Worm (Caenorhabditis elegans) whole organism, late embryonic: ENCODE results near the gene F53A2.3.
A peak's percentile ranks its signal among the peaks of the same experiment; 100 is the strongest.
"Not testable (repeated sequence)": the region's sequence is repeated elsewhere in the genome, so short reads cannot be mapped to it uniquely, and the experiment has no call there.

Experiments used
- C08G9.2 ChIP-seq: sonication (generic microtip); optimal IDR thresholded peaks from 2 replicates; lab custom pipeline; 2016; ENCODE audit warnings: mild to moderate bottlenecking, missing genetic modification characterization, moderate library complexity, missing compliant biosample characterization
- F13H6.1 ChIP-seq: sonication (generic microtip); optimal IDR thresholded peaks from 2 replicates; lab custom pipeline; 2016; ENCODE audit warnings: missing genetic modification characterization, missing compliant biosample characterization
- ahr-1 ChIP-seq: sonication (generic microtip); optimal IDR thresholded peaks from 2 replicates; lab custom pipeline; 2016; ENCODE audit warnings: missing genetic modification characterization, missing compliant biosample characterization
- ceh-14 ChIP-seq: sonication (generic microtip); optimal IDR thresholded peaks from 2 replicates; lab custom pipeline; 2016; ENCODE audit warnings: missing genotype, missing genetic modification characterization, missing compliant biosample characterization
- ceh-18 ChIP-seq: sonication (generic microtip); optimal IDR thresholded peaks from 2 replicates; lab custom pipeline; 2016; ENCODE audit warnings: missing genetic modification characterization, missing compliant biosample characterization
- ceh-22 ChIP-seq: sonication (generic microtip); optimal IDR thresholded peaks from 2 replicates; lab custom pipeline; 2017; ENCODE audit warnings: missing biosample characterization, missing genetic modification characterization
- ceh-24 ChIP-seq: sonication (generic microtip); optimal IDR thresholded peaks from 2 replicates; lab custom pipeline; 2016; ENCODE audit warnings: mild to moderate bottlenecking, missing genetic modification characterization, missing compliant biosample characterization
- ceh-31 ChIP-seq: sonication (generic microtip); optimal IDR thresholded peaks from 2 replicates; lab custom pipeline; 2016; ENCODE audit warnings: missing genetic modification characterization, missing compliant biosample characterization
- ceh-34 ChIP-seq: sonication (generic microtip); optimal IDR thresholded peaks from 2 replicates; lab custom pipeline; 2016; ENCODE audit warnings: mild to moderate bottlenecking, missing genetic modification characterization, missing compliant biosample characterization
- ceh-45 ChIP-seq: fragments of 200-800 bp; sonication (Bioruptor generic); IDR thresholded peaks from 2 replicates; pipeline ENCODE4 v1.3.6; 2022; ENCODE audit warnings: missing genetic modification reagents, missing genetic modification characterization, missing compliant biosample characterization
- ceh-9 ChIP-seq: sonication (generic microtip); optimal IDR thresholded peaks from 2 replicates; lab custom pipeline; 2016; ENCODE audit warnings: mild to moderate bottlenecking, missing genetic modification characterization, inconsistent platforms, missing compliant biosample characterization
- che-1 ChIP-seq: sonication (generic microtip); optimal IDR thresholded peaks from 2 replicates; lab custom pipeline; 2016; ENCODE audit warnings: mild to moderate bottlenecking, missing genetic modification characterization, missing compliant biosample characterization
- elt-2 ChIP-seq: sonication (generic microtip); optimal IDR thresholded peaks from 2 replicates; lab custom pipeline; 2016; ENCODE audit warnings: missing genetic modification reagents, missing genetic modification characterization, missing compliant biosample characterization
- ets-4 ChIP-seq: sonication (generic microtip); optimal IDR thresholded peaks from 2 replicates; lab custom pipeline; 2016; ENCODE audit warnings: missing genetic modification characterization, missing compliant biosample characterization
- fkh-10 ChIP-seq: fragments of 150-350 bp; optimal IDR thresholded peaks from 2 replicates; lab custom pipeline; 2014; ENCODE audit warnings: missing biosample characterization, missing genetic modification reagents, missing genetic modification characterization
- fkh-6 ChIP-seq: sonication (generic microtip); optimal IDR thresholded peaks from 2 replicates; lab custom pipeline; 2016; ENCODE audit warnings: missing genetic modification characterization, missing compliant biosample characterization
- hlh-15 ChIP-seq: sonication (generic microtip); optimal IDR thresholded peaks from 2 replicates; lab custom pipeline; 2016; ENCODE audit warnings: missing genetic modification characterization, missing compliant biosample characterization
- hlh-30 ChIP-seq: sonication (generic microtip); optimal IDR thresholded peaks from 2 replicates; lab custom pipeline; 2017; ENCODE audit warnings: antibody characterized with exemption, missing genetic modification characterization, missing compliant biosample characterization; ENCODE audit not compliant: insufficient read depth
- madf-2 ChIP-seq: sonication (generic microtip); optimal IDR thresholded peaks from 2 replicates; lab custom pipeline; 2017; ENCODE audit warnings: missing genetic modification characterization, missing compliant biosample characterization
- mec-3 ChIP-seq: sonication (generic microtip); optimal IDR thresholded peaks from 2 replicates; lab custom pipeline; 2016; ENCODE audit warnings: borderline replicate concordance, missing genetic modification characterization, missing compliant biosample characterization
- nfya-1 ChIP-seq: sonication (generic microtip); optimal IDR thresholded peaks from 2 replicates; lab custom pipeline; 2017; ENCODE audit warnings: missing genetic modification characterization, mild to moderate bottlenecking, missing compliant biosample characterization, antibody characterized with exemption, moderate library complexity
- pat-9 ChIP-seq: fragments of 200-800 bp; sonication (Bioruptor generic); optimal IDR thresholded peaks from 2 replicates; lab custom pipeline; 2018; ENCODE audit warnings: mild to moderate bottlenecking, missing genetic modification characterization, moderate library complexity, missing compliant biosample characterization
- sox-4 ChIP-seq: sonication (generic microtip); optimal IDR thresholded peaks from 2 replicates; lab custom pipeline; 2017; ENCODE audit warnings: mild to moderate bottlenecking, missing genetic modification characterization, inconsistent platforms, missing compliant biosample characterization
- unc-3 ChIP-seq, 2 experiments: fragments of 200-800 bp in 1 of 2; sonication (Bioruptor generic) in 1 of 2; sonication (generic microtip) in 1 of 2; conservative IDR thresholded peaks in 1 of 2; optimal IDR thresholded peaks in 1 of 2; 2 replicates each; pipeline versions ENCODE4 v1.3.6 to Lab custom; 2016 to 2022; ENCODE audit warnings: missing compliant biosample characterization in 2 of 2, missing genetic modification characterization in 2 of 2, missing genetic modification reagents in 1 of 2
- unc-42 ChIP-seq: sonication (generic microtip); optimal IDR thresholded peaks from 2 replicates; lab custom pipeline; 2016; ENCODE audit warnings: missing genotype, missing genetic modification characterization, missing compliant biosample characterization
- unc-55 ChIP-seq: sonication (generic microtip); optimal IDR thresholded peaks from 2 replicates; lab custom pipeline; 2017; ENCODE audit warnings: missing biosample characterization, missing genetic modification reagents, missing genetic modification characterization
- unc-86 ChIP-seq: sonication (generic microtip); optimal IDR thresholded peaks from 2 replicates; lab custom pipeline; 2016; ENCODE audit warnings: missing genetic modification characterization, missing compliant biosample characterization
- zip-5 ChIP-seq: sonication (generic microtip); optimal IDR thresholded peaks from 2 replicates; lab custom pipeline; 2016; ENCODE audit warnings: missing genetic modification characterization, missing compliant biosample characterization

The F53A2.3 gene

DNA sequence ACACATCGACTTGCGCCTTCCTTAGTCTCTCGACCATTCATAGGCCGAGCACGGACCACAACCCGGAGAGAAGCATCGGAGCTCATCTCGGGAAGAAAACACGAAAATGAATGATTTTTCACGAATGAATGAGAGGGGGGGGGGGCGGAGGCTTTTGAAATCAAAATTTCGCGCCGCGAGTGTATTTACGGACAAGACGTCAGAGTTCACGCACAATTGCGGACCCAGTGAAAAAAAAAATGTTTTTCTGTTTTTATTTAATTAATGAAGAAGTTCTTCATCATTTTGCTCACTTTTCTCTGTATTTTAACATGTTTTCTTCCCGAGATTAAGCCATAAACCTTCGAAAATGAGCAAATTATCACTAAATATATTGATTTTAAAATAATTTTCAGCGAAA is 32.5 kb downstream of the F53A2.3 start, which contains the start of the genes klp-19 and slc-36.1:
TSS of gene klp-19 (minus strand) at position 153 of the 400 bp plus-strand sequence.
TSS of gene slc-36.1 (plus strand) at position 396 of the 400 bp plus-strand sequence.
- no peak for TF ChIP-seq ceh-18
- TF ChIP-seq ceh-31 (tag; lab: Kevin White, UChicago) = peak; percentile 12
- TF ChIP-seq ceh-34 = peak; percentile 12
- peak; percentile 78 for TF ChIP-seq unc-42 (tag; lab: Kevin White, UChicago)
- TF ChIP-seq nfya-1 (tag; lab: Kevin White, UChicago) = peak; percentile 42

- no peak for TF ChIP-seq ceh-22
- TF ChIP-seq che-1 (tag; lab: Kevin White, UChicago) = no peak
- no peak for TF ChIP-seq hlh-30 (tag; lab: Kevin White, UChicago)
- TF ChIP-seq mec-3 (tag; lab: Kevin White, UChicago) = no peak
Measured at ce11 chrIII:13305537-13305936, 34.0 kb downstream of the F53A2.3 start.

ce11 chrIII:13302578-13302977 is 37.0 kb downstream of the F53A2.3 start:
- TF ChIP-seq C08G9.2 (tag; lab: Kevin White, UChicago) = no peak
- no peak for TF ChIP-seq sox-4
- no peak for TF ChIP-seq ceh-45 (GFP tag; lab: Robert Waterston, UW)
- no peak for TF ChIP-seq unc-42 (tag; lab: Kevin White, UChicago)
- no peak for TF ChIP-seq zip-5 (tag; lab: Kevin White, UChicago)
- TF ChIP-seq ahr-1 (tag; lab: Kevin White, UChicago) = no peak
- TF ChIP-seq ceh-24 (tag; lab: Kevin White, UChicago) = no peak
- TF ChIP-seq ceh-14 (tag; lab: Kevin White, UChicago) = no peak
- no peak for TF ChIP-seq fkh-10 (GFP tag; lab: Kevin White, UChicago)
- no peak for TF ChIP-seq ceh-9
- TF ChIP-seq madf-2 = no peak
- no peak for TF ChIP-seq elt-2 (tag; lab: Kevin White, UChicago)
- TF ChIP-seq nfya-1 (tag; lab: Kevin White, UChicago) = no peak
- TF ChIP-seq pat-9 (tag; lab: Kevin White, UChicago) = no peak
- TF ChIP-seq ceh-22 = no peak

- TF ChIP-seq unc-55 (no peak), ceh-18 (no peak), unc-42 (tag; lab: Kevin White, UChicago) (no peak), F13H6.1 (tag; lab: Kevin White, UChicago) (no peak), hlh-30 (tag; lab: Kevin White, UChicago) (no peak), ceh-31 (tag; lab: Kevin White, UChicago) (no peak), pat-9 (tag; lab: Kevin White, UChicago) (no peak), hlh-15 (tag; lab: Kevin White, UChicago) (no peak), ets-4 (tag; lab: Kevin White, UChicago) (no peak), che-1 (tag; lab: Kevin White, UChicago) (no peak), unc-86 (no peak)
Measured at ce11 chrIII:13301983-13302382, 37.6 kb downstream of the F53A2.3 start.

DNA sequence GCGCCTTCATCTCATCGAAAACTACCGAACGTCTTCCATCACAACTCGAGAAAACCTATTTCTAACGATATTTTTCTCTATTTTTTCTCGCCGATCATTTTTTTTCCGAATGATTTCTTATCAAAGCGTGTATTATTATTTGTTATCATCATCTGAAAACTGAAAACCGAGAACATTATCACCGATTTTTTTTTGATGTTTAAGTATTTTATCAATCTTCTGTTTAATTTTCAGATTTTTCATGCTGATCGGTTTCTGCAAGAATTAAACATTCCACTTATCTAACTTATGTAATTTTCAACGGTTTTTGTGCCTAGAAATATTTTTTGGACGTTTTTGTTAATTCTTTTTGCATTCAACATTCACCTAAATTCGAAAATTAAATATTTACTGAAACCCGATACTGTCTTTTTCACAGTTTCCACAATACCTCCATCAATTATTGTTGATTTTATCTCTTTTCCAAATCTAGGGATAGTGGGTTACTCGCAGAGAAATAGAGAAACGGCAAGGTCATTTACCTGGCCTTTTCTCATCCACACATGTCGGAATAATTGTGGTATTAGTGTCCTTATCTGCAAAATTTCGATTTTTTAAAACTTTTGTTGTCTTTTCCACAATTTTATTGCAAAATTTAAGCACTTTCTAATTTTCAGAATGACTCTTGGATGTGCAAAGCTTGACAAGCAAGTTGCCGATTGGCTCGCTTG is 40.7 kb downstream of the F53A2.3 start, which contains the start of gene pgm-2:
TSS of gene pgm-2 (plus strand) at position 657 of the 710 bp plus-strand sequence.
- TF ChIP-seq fkh-6 (no peak), elt-2 (tag; lab: Kevin White, UChicago) (peak; percentile 51)

DNA sequence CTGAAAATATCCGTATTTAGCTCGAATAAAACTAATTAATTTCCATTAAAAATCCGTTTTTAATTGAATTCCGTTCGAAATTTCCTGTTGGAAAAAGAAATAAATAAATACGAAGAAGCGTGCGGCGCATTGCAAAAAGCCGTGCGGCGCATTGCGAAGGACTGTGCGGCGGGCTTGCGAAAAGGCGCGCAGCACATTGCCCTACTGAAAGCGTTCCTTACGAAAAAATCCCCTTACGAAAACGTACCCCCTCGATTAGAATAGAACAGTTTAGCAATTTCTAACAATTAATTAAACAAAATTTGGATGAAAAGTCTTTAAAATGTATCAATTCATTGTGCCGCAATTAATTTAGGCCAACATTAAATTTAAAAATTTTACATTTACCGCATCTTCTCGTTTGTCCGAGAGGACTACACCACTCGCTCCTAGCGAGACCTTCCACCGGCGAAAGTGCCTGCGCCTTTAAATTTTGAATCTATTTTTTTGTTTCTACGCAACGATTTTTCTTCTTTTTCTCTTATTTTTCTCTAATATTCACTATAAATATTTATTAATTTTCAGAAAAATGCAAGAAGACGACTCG is 43.2 kb downstream of the F53A2.3 start, which contains the start of gene npp-18:
TSS of gene npp-18 (plus strand) at position 565 of the 586 bp plus-strand sequence.
- TF ChIP-seq ceh-45 (GFP tag; lab: Robert Waterston, UW) (peak; percentile 62; the same call in 1 of the 2 replicates), unc-3 (GFP tag; conservative IDR thresholded peaks at IDR 0.05; lab: Robert Waterston, UW) (peak; percentile 74; the same call in 1 of the 2 replicates)
- not testable (repeated sequence) for TF ChIP-seq unc-3 (tag; optimal IDR thresholded peaks at IDR 0.05; lab: Kevin White, UChicago)
